Worm (Caenorhabditis elegans) whole organism, L3 larva: Measurements from ENCODE around the gene T04A6.2.

Experiments
- aly-2 ChIP-seq: fragments of 150-350 bp; optimal IDR thresholded peaks from 2 replicates; lab custom pipeline; 2014; ENCODE audit warnings: missing biosample characterization, missing genetic modification characterization
- ama-1 ChIP-seq: fragments of 150-350 bp; optimal IDR thresholded peaks from 2 replicates; lab custom pipeline; 2018
- egl-5 ChIP-seq: fragments of 150-350 bp; optimal IDR thresholded peaks from 2 replicates; lab custom pipeline; 2017; ENCODE audit warnings: missing biosample characterization, missing genetic modification reagents, missing genetic modification characterization, inconsistent platforms
- lin-39 ChIP-seq: fragments of 150-350 bp; optimal IDR thresholded peaks from 2 replicates; lab custom pipeline; 2018; ENCODE audit warnings: missing biosample characterization, missing genetic modification reagents, missing genetic modification characterization
- mdl-1 ChIP-seq: fragments of 150-350 bp; optimal IDR thresholded peaks from 2 replicates; lab custom pipeline; 2014; ENCODE audit warnings: missing biosample characterization, missing genetic modification characterization
- nhr-25 ChIP-seq: sonication (generic microtip); optimal IDR thresholded peaks from 2 replicates; lab custom pipeline; 2017; ENCODE audit warnings: missing biosample characterization, missing genetic modification characterization
- nhr-43 ChIP-seq: sonication (generic microtip); optimal IDR thresholded peaks from 2 replicates; lab custom pipeline; 2016; ENCODE audit warnings: mild to moderate bottlenecking, missing genetic modification characterization, missing compliant biosample characterization; ENCODE audit not compliant: poor library complexity, severe bottlenecking
- nhr-77 ChIP-seq: fragments of 150-350 bp; optimal IDR thresholded peaks from 2 replicates; lab custom pipeline; 2014; ENCODE audit warnings: missing biosample characterization, missing genetic modification characterization
- pha-4 ChIP-seq: fragments of 150-350 bp; optimal IDR thresholded peaks from 2 replicates; lab custom pipeline; 2014; ENCODE audit warnings: missing biosample characterization, missing genetic modification reagents, missing genetic modification characterization
- skn-1 ChIP-seq: fragments of 150-350 bp; optimal IDR thresholded peaks from 2 replicates; lab custom pipeline; 2014; ENCODE audit warnings: missing biosample characterization, missing genetic modification characterization
- snpc-4 ChIP-seq: fragments of 150-350 bp; optimal IDR thresholded peaks from 2 replicates; lab custom pipeline; 2014; ENCODE audit warnings: missing biosample characterization, missing genetic modification characterization
- ztf-11 ChIP-seq: fragments of 150-350 bp; optimal IDR thresholded peaks from 2 replicates; lab custom pipeline; 2014; ENCODE audit warnings: missing biosample characterization, missing genetic modification characterization

DNA sequence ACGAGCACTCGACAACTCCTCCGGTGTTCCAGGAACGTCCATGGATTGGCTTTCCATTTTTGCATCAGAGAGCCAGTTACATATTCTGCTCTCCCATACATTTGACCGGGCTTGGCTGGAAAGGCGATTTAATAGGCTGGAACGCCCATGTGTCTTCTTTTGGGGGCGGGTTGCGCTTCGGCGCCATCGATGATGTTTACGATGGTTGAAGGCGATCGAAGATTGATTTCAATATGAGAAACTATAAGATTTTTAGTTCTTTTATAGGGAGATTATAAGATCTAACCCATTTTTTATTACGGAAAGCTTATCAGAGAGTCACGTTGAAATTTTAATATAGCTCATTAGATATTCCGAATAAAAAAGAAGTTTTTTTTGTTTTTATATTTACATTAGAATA, 5.5 kb upstream of the T04A6.2 start, which contains the start of gene nsph-4.3:
- TF ChIP-seq egl-5 (tag; lab: Kevin White, UChicago) (no peak), ztf-11 (tag; lab: Kevin White, UChicago) (no peak), pha-4 (no peak), aly-2 (tag; lab: Kevin White, UChicago) (no peak), ama-1 (lab: Kevin White, UChicago) (no peak), nhr-43 (no peak), lin-39 (no peak), snpc-4 (tag; lab: Kevin White, UChicago) (no peak), nhr-77 (tag; lab: Kevin White, UChicago) (no peak), nhr-25 (tag; lab: Kevin White, UChicago) (no peak), mdl-1 (no peak), skn-1 (tag; lab: Kevin White, UChicago) (no peak)
